Worm (Caenorhabditis elegans): ENCODE data around the gene cpf-1.

Gene cpf-1

ce11 chrII:8568234-8568969 lies 33.8 kb downstream of the cpf-1 start:
- TF ChIP-seq unc-62 (GFP tag; optimal IDR thresholded peaks at IDR 0.05) (no peak), aly-2 (tag; optimal IDR thresholded peaks at IDR 0.05) (no peak), lin-13 (GFP tag; optimal IDR thresholded peaks at IDR 0.05) (no peak), C34F6.9 (tag; optimal IDR thresholded peaks at IDR 0.05) (no peak), crh-2 (tag; optimal IDR thresholded peaks at IDR 0.05) (no peak), mdl-1 (tag; optimal IDR thresholded peaks at IDR 0.05) (no peak)

DNA sequence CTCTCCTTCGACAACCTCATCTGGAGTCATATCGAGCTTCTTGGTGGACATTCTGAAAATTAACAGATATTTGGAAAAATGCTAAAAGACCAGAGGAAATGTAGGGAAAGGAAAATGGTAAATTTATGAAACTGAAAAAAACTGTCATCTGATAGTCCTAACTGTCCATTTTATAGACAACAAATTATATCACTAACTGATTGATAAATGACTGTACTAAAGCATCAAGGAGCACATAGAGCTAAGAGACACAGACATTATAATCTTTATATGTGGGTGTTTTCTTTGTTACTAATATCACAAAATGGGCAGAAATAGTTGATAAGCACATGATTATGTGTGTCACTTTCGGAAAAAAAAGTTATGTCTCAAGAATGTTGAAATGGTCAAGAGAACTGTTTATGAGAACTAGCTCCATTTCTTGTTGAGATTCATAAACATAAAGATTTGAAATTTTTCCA lies 35.4 kb downstream of the cpf-1 start, which contains the start of gene F54C9.3:
Gene F54C9.3 (minus strand): TSS at position 51 of the 461 bp plus-strand sequence.
- TF ChIP-seq unc-55 (GFP tag; optimal IDR thresholded peaks at IDR 0.05) (no peak), sma-9 (GFP tag; optimal IDR thresholded peaks at IDR 0.05) (peak; percentile 13), sma-9 (tag; optimal IDR thresholded peaks at IDR 0.05) (no peak), crh-2 (tag; optimal IDR thresholded peaks at IDR 0.05) (peak; percentile 54), fos-1 (tag; optimal IDR thresholded peaks at IDR 0.05) (peak; percentile 98), F13H6.1 (tag; optimal IDR thresholded peaks at IDR 0.05) (peak; percentile 46), gmeb-1 (tag; optimal IDR thresholded peaks at IDR 0.05) (peak; percentile 41), lsy-2 (tag; optimal IDR thresholded peaks at IDR 0.05) (peak in 1 of 2 experiments; percentile 11), R02D3.7 (tag; optimal IDR thresholded peaks at IDR 0.05) (no peak)

DNA sequence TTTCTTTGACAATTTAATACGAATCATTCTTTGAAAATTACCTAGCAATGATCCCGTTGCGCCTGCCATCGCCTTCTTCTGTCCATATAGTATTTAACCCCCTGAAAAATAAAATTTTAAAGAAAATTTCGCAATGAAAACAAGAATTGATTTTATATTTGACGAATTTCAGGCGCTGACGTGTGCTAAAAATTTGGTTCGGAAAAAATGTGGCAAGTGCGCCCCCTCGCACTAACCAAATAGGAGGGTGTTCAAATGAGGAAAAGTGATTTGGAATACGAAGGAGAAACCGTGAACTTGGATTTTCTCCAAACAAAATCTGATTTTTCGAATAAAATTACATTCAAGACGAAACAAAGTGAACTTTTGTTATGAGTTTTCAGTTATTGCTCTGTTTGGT lies 36.2 kb downstream of the cpf-1 start, which contains the start of gene stc-1:
Gene stc-1 (minus strand): TSS at position 101 of the 400 bp plus-strand sequence.
- TF ChIP-seq C34F6.9 (tag; optimal IDR thresholded peaks at IDR 0.05): peak; percentile 36
- TF ChIP-seq ceh-16 (tag; optimal IDR thresholded peaks at IDR 0.05): no peak
- TF ChIP-seq sma-9 (GFP tag; optimal IDR thresholded peaks at IDR 0.05): no peak
- TF ChIP-seq sma-9 (tag; optimal IDR thresholded peaks at IDR 0.05): no peak
- TF ChIP-seq nhr-23 (tag; optimal IDR thresholded peaks at IDR 0.05): no peak
- TF ChIP-seq ama-1 (optimal IDR thresholded peaks at IDR 0.05): no peak
- no peak for TF ChIP-seq nhr-12 (tag; optimal IDR thresholded peaks at IDR 0.05)
- TF ChIP-seq crh-2 (tag; optimal IDR thresholded peaks at IDR 0.05): peak; percentile 43
- TF ChIP-seq mab-5 (tag; optimal IDR thresholded peaks at IDR 0.05): no peak
- no peak for TF ChIP-seq ztf-4 (tag; optimal IDR thresholded peaks at IDR 0.05)
- TF ChIP-seq unc-55 (GFP tag; optimal IDR thresholded peaks at IDR 0.05): peak; percentile 41
- peak in 1 of 2 experiments; percentile 58 for TF ChIP-seq lsy-2 (tag; optimal IDR thresholded peaks at IDR 0.05)
- TF ChIP-seq blmp-1 (tag; optimal IDR thresholded peaks at IDR 0.05; ENCODE audit: insufficient read depth): no peak
- no peak for TF ChIP-seq mbf-1 (tag; optimal IDR thresholded peaks at IDR 0.05)
- TF ChIP-seq peb-1 (tag; optimal IDR thresholded peaks at IDR 0.05): no peak
- TF ChIP-seq sma-3 (GFP tag; optimal IDR thresholded peaks at IDR 0.05): peak; percentile 13
- TF ChIP-seq ZK546.5 (tag; optimal IDR thresholded peaks at IDR 0.05): no peak
- no peak for TF ChIP-seq sem-4 (tag; optimal IDR thresholded peaks at IDR 0.05)
- TF ChIP-seq unc-39 (tag; optimal IDR thresholded peaks at IDR 0.05): no peak
- TF ChIP-seq egl-27 (tag; optimal IDR thresholded peaks at IDR 0.05): no peak
- no peak for TF ChIP-seq F13H6.1 (tag; optimal IDR thresholded peaks at IDR 0.05)
- no peak for TF ChIP-seq aly-2 (tag; optimal IDR thresholded peaks at IDR 0.05)
- peak; percentile 23 for TF ChIP-seq nhr-129 (tag; optimal IDR thresholded peaks at IDR 0.05)
- TF ChIP-seq dmd-4 (tag; optimal IDR thresholded peaks at IDR 0.05): no peak
- TF ChIP-seq nhr-25 (tag; optimal IDR thresholded peaks at IDR 0.05): no peak
- no peak for TF ChIP-seq nhr-11 (tag; optimal IDR thresholded peaks at IDR 0.05)
- TF ChIP-seq Y55F3AM.14 (GFP tag; optimal IDR thresholded peaks at IDR 0.05): no peak
- no peak for TF ChIP-seq ztf-11 (tag; optimal IDR thresholded peaks at IDR 0.05)
- peak; percentile 84 for TF ChIP-seq gmeb-1 (tag; optimal IDR thresholded peaks at IDR 0.05)
- TF ChIP-seq unc-62 (GFP tag; optimal IDR thresholded peaks at IDR 0.05): no peak

DNA sequence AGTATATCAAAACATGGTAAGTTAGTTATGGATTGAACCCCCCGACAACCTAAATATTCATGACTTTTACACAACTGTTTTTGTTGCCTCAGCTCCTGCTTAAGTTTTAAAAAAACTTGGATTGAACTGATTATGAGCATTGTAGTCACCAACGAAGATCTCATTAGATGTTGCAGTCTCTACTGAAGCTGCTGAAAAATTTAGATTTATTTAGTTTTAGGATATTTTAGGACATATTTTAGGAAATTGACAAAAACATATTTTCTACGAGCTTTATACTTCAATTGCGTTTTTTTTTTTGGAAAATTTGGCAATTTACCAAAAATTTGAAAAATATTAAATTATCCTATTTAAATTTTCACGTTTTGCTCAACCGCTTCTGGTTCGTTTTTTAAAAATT lies 40.2 kb downstream of the cpf-1 start, which contains the start of gene F54C9.14:
Gene F54C9.14 (plus strand): TSS at position 301 of the 400 bp plus-strand sequence.
- TF ChIP-seq nhr-6 (tag; optimal IDR thresholded peaks at IDR 0.05) (no peak), nhr-77 (tag; optimal IDR thresholded peaks at IDR 0.05) (no peak), C34F6.9 (tag; optimal IDR thresholded peaks at IDR 0.05) (no peak), alr-1 (tag; optimal IDR thresholded peaks at IDR 0.05) (no peak), unc-39 (tag; optimal IDR thresholded peaks at IDR 0.05) (no peak), zag-1 (tag; optimal IDR thresholded peaks at IDR 0.05) (no peak), sem-4 (tag; optimal IDR thresholded peaks at IDR 0.05) (no peak), snpc-4 (tag; optimal IDR thresholded peaks at IDR 0.05) (no peak), nhr-237 (tag; optimal IDR thresholded peaks at IDR 0.05) (no peak), nhr-23 (tag; optimal IDR thresholded peaks at IDR 0.05) (no peak), nhr-25 (tag; optimal IDR thresholded peaks at IDR 0.05) (no peak), ZK546.5 (tag; optimal IDR thresholded peaks at IDR 0.05) (no peak), nhr-129 (tag; optimal IDR thresholded peaks at IDR 0.05) (no peak), lin-13 (GFP tag; optimal IDR thresholded peaks at IDR 0.05) (no peak), dmd-4 (tag; optimal IDR thresholded peaks at IDR 0.05) (no peak), nhr-10 (tag; optimal IDR thresholded peaks at IDR 0.05) (no peak), skn-1 (tag; optimal IDR thresholded peaks at IDR 0.05) (no peak), lsy-2 (tag; optimal IDR thresholded peaks at IDR 0.05) (no peak), fos-1 (tag; optimal IDR thresholded peaks at IDR 0.05) (no peak)

Measured in whole organism, L2 larva.